Worm (Caenorhabditis elegans) whole organism, L4/young adult: ENCODE measurements around the gene acr-14.

Experiments used
- dao-5 ChIP-seq: sonication (generic microtip); optimal IDR thresholded peaks from 2 replicates; lab custom pipeline; 2016; ENCODE audit warnings: missing genotype, missing genetic modification characterization, moderate library complexity, missing compliant biosample characterization
- him-1 ChIP-seq: sonication (generic microtip); optimal IDR thresholded peaks from 2 replicates; lab custom pipeline; 2016; ENCODE audit warnings: missing genotype, missing genetic modification reagents, missing genetic modification characterization, missing compliant biosample characterization

DNA sequence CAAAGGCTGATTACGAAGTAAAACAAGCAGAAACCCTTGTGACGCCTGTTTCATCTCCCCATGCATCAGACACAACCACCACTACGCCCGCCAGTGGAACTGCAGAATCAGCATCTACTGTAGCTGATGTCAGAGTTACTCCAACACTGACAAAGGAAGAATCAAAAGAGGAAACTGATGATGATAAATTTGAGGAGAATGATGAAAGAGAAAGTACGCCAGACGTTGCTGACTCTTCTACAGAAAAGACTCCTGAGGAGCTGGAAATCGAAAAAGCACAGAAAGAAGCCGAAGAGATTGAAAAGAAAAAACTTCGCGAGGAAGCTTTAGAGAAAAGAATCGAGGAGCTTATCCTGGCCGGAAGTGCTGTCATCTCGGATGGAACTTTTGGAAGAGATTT, 41.3 kb upstream of the acr-14 start:
- TF ChIP-seq dao-5 (tag; lab: Kevin White, UChicago) (no peak), him-1 (tag; lab: Kevin White, UChicago) (no peak)
